Worm (Caenorhabditis elegans) whole organism, mixed stage, embryonic: ENCODE measurements around the gene ZK84.2.

Experiments used
- ces-1 ChIP-seq: fragments of 150-350 bp; optimal IDR thresholded peaks from 2 replicates; lab custom pipeline; 2014; ENCODE audit warnings: missing biosample characterization, missing genetic modification reagents, missing genetic modification characterization
- cnd-1 ChIP-seq: fragments of 200-800 bp; sonication (Bioruptor generic); optimal IDR thresholded peaks from 2 replicates; lab custom pipeline; 2018; ENCODE audit warnings: mild to moderate bottlenecking, missing genetic modification characterization, missing compliant biosample characterization
- elt-3 ChIP-seq: fragments of 150-350 bp; optimal IDR thresholded peaks from 2 replicates; lab custom pipeline; 2014; ENCODE audit warnings: missing biosample characterization, missing genetic modification characterization
- nhr-28 ChIP-seq: fragments of 150-350 bp; optimal IDR thresholded peaks from 2 replicates; lab custom pipeline; 2014; ENCODE audit warnings: missing biosample characterization, missing genetic modification characterization
- pha-4 ChIP-seq: fragments of 150-350 bp; optimal IDR thresholded peaks from 2 replicates; lab custom pipeline; 2018; ENCODE audit warnings: missing biosample characterization, missing genetic modification reagents, missing genetic modification characterization
- snpc-4 ChIP-seq: fragments of 150-350 bp; optimal IDR thresholded peaks from 2 replicates; lab custom pipeline; 2014; ENCODE audit warnings: missing biosample characterization, missing genetic modification characterization
- tbx-8 ChIP-seq: fragments of 200-800 bp; sonication (Bioruptor generic); optimal IDR thresholded peaks from 2 replicates; lab custom pipeline; 2018; ENCODE audit warnings: mild to moderate bottlenecking, missing genetic modification characterization, moderate library complexity, missing compliant biosample characterization
- unc-39 ChIP-seq: fragments of 150-350 bp; optimal IDR thresholded peaks from 2 replicates; lab custom pipeline; 2014; ENCODE audit warnings: missing biosample characterization, missing genetic modification characterization
- unc-62 ChIP-seq: fragments of 150-350 bp; optimal IDR thresholded peaks from 2 replicates; lab custom pipeline; 2014; ENCODE audit warnings: missing biosample characterization, missing genetic modification reagents, missing genetic modification characterization
- ztf-11 ChIP-seq: fragments of 150-350 bp; optimal IDR thresholded peaks from 2 replicates; lab custom pipeline; 2014; ENCODE audit warnings: missing biosample characterization, missing genetic modification characterization

DNA sequence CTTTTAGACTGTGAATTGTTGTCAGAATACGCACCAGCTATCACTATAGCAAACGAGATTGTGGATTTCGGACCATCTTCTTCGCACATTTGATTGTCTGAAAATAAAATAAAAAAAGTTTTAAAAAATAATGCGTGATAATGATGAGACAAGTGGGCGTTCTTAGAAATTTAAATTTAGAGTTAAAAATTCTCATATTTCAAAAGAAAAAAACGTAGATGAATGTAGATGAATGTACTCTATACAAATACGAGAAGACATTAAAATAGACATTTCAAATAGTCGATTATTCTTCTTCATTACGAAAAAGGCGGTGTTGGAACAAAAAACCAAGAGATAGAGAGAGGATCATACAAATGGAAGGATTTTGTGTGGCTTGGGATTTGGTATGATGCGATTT is 39.3 kb upstream of the ZK84.2 start, which contains the start of gene B0034.5:
- TF ChIP-seq tbx-8 (GFP tag; lab: Kevin White, UChicago), result no peak
- no peak for TF ChIP-seq snpc-4 (tag; lab: Kevin White, UChicago)
- no peak for TF ChIP-seq ztf-11
- TF ChIP-seq pha-4 (tag; lab: Kevin White, UChicago), result no peak
- no peak for TF ChIP-seq elt-3
- no peak for TF ChIP-seq nhr-28 (tag; lab: Kevin White, UChicago)
- TF ChIP-seq unc-62 (GFP tag; lab: Kevin White, UChicago), result no peak
- TF ChIP-seq cnd-1, result no peak
- TF ChIP-seq unc-39, result no peak
- TF ChIP-seq ces-1 (GFP tag; lab: Kevin White, UChicago), result no peak
